Worm (Caenorhabditis elegans) whole organism, late embryonic: Measurements from ENCODE around the gene nhr-153.

Experiments
- C08G9.2 ChIP-seq: sonication (generic microtip); optimal IDR thresholded peaks from 2 replicates; lab custom pipeline; 2016; ENCODE audit warnings: mild to moderate bottlenecking, missing genetic modification characterization, moderate library complexity, missing compliant biosample characterization
- ama-1 ChIP-seq: fragments of 150-350 bp; optimal IDR thresholded peaks from 2 replicates; lab custom pipeline; 2014
- ceh-24 ChIP-seq: sonication (generic microtip); optimal IDR thresholded peaks from 2 replicates; lab custom pipeline; 2016; ENCODE audit warnings: mild to moderate bottlenecking, missing genetic modification characterization, missing compliant biosample characterization
- dmd-4 ChIP-seq: sonication (generic microtip); optimal IDR thresholded peaks from 2 replicates; lab custom pipeline; 2016; ENCODE audit warnings: borderline replicate concordance, missing genetic modification characterization, missing compliant biosample characterization
- fkh-10 ChIP-seq: fragments of 150-350 bp; optimal IDR thresholded peaks from 2 replicates; lab custom pipeline; 2014; ENCODE audit warnings: missing biosample characterization, missing genetic modification reagents, missing genetic modification characterization
- gmeb-2 ChIP-seq: sonication (generic microtip); optimal IDR thresholded peaks from 2 replicates; lab custom pipeline; 2016; ENCODE audit warnings: missing genetic modification characterization, inconsistent platforms, missing compliant biosample characterization
- hlh-6 ChIP-seq: sonication (generic microtip); optimal IDR thresholded peaks from 2 replicates; lab custom pipeline; 2016; ENCODE audit warnings: missing genotype, missing genetic modification characterization, missing compliant biosample characterization
- nhr-11 ChIP-seq: fragments of 150-350 bp; optimal IDR thresholded peaks from 2 replicates; lab custom pipeline; 2014; ENCODE audit warnings: missing biosample characterization, missing genetic modification characterization
- odd-2 ChIP-seq: sonication (generic microtip); optimal IDR thresholded peaks from 2 replicates; lab custom pipeline; 2017; ENCODE audit warnings: antibody characterized with exemption, mild to moderate bottlenecking, missing genetic modification characterization, missing compliant biosample characterization

- TF ChIP-seq fkh-10: no peak
- no peak for TF ChIP-seq nhr-11
- no peak for TF ChIP-seq hlh-6 (tag; lab: Kevin White, UChicago)
- no peak for TF ChIP-seq ama-1 (lab: Kevin White, UChicago)
- no peak for TF ChIP-seq odd-2
- TF ChIP-seq C08G9.2: no peak
- TF ChIP-seq gmeb-2: no peak
- TF ChIP-seq dmd-4: no peak
- no peak for TF ChIP-seq ceh-24 (tag; lab: Kevin White, UChicago)
These were observed 3.2 kb upstream of the nhr-153 start, which contains the start of gene nhr-154 for ce11 chrV:12100794-12101343.
